Worm (Caenorhabditis elegans): ENCODE results near the gene Y116F11B.7.

ce11 chrV:19802797-19803196 lies 45.3 kb upstream of the Y116F11B.7 start:
- TF ChIP-seq scrt-1 (GFP tag; IDR thresholded peaks at IDR 0.05): no peak
- no peak for TF ChIP-seq tra-4 (tag; optimal IDR thresholded peaks at IDR 0.05)
- no peak for TF ChIP-seq aly-1 (tag; optimal IDR thresholded peaks at IDR 0.05)
- TF ChIP-seq ama-1 (optimal IDR thresholded peaks at IDR 0.05): no peak
- no peak for TF ChIP-seq pes-1 (GFP tag; IDR thresholded peaks at IDR 0.05)
- TF ChIP-seq tbx-37 (GFP tag; conservative IDR thresholded peaks at IDR 0.05): no peak
- TF ChIP-seq hmbx-1 (tag; optimal IDR thresholded peaks at IDR 0.05): no peak
- no peak for TF ChIP-seq sea-1 (GFP tag; conservative IDR thresholded peaks at IDR 0.05)
- no peak for TF ChIP-seq ceh-36 (tag; optimal IDR thresholded peaks at IDR 0.05)
- no peak for TF ChIP-seq ceh-13 (GFP tag; optimal IDR thresholded peaks at IDR 0.05)
- no peak for TF ChIP-seq B0310.2 (tag; optimal IDR thresholded peaks at IDR 0.05)
- TF ChIP-seq ets-7 (tag; optimal IDR thresholded peaks at IDR 0.05): no peak
- no peak for TF ChIP-seq hmg-4 (GFP tag; optimal IDR thresholded peaks at IDR 0.05)
- no peak for TF ChIP-seq F13C5.2 (tag; optimal IDR thresholded peaks at IDR 0.05)
